Worm (Caenorhabditis elegans) whole organism, L1 larva: ENCODE measurements around the gene glb-31.

ENCODE experiments used
- F16B12.6 ChIP-seq: fragments of 150-350 bp; optimal IDR thresholded peaks from 2 replicates; lab custom pipeline; 2014; ENCODE audit warnings: missing biosample characterization, missing genetic modification characterization
- blmp-1 ChIP-seq: fragments of 150-350 bp; optimal IDR thresholded peaks from 2 replicates; lab custom pipeline; 2014; ENCODE audit warnings: missing biosample characterization, missing genetic modification characterization
- ceh-82 ChIP-seq, 3 experiments: fragments of 150-350 bp in 1 of 3; sonication (generic microtip) in 2 of 3; optimal IDR thresholded peaks; 2 replicates each; lab custom pipeline; 2014 to 2017; ENCODE audit warnings: missing biosample characterization in 3 of 3, missing genetic modification characterization in 3 of 3
- elt-3 ChIP-seq, 6 experiments: fragments of 150-350 bp in 1 of 6; sonication (generic microtip); optimal IDR thresholded peaks; 2 replicates each; lab custom pipeline; 2017 to 2018; ENCODE audit warnings: missing biosample characterization in 6 of 6, missing genetic modification characterization in 6 of 6, inconsistent platforms in 1 of 6
- hpl-2 ChIP-seq: fragments of 150-350 bp; optimal IDR thresholded peaks from 2 replicates; lab custom pipeline; 2014; ENCODE audit warnings: missing biosample characterization, missing genetic modification reagents, missing genetic modification characterization
- isw-1 ChIP-seq: fragments of 200-800 bp; sonication (Bioruptor generic); IDR thresholded peaks from 2 replicates; pipeline ENCODE4 v1.3.6; 2022; ENCODE audit warnings: missing genetic modification characterization, missing compliant biosample characterization
- lin-35 ChIP-seq, 2 experiments: fragments of 150-350 bp; optimal IDR thresholded peaks; 2 replicates each; lab custom pipeline; 2014; ENCODE audit warnings: missing biosample characterization in 2 of 2, missing genetic modification characterization in 2 of 2, missing genetic modification reagents in 2 of 2
- lir-3 ChIP-seq: sonication (generic microtip); optimal IDR thresholded peaks from 2 replicates; lab custom pipeline; 2016; ENCODE audit warnings: mild to moderate bottlenecking, missing genetic modification characterization, moderate library complexity, missing compliant biosample characterization; ENCODE audit not compliant: poor library complexity
- lsy-2 ChIP-seq, 2 experiments: fragments of 150-350 bp; optimal IDR thresholded peaks; 2 replicates each; lab custom pipeline; 2014; ENCODE audit warnings: missing biosample characterization in 2 of 2, missing genetic modification characterization in 2 of 2
- nhr-76 ChIP-seq: sonication (generic microtip); optimal IDR thresholded peaks from 2 replicates; lab custom pipeline; 2017; ENCODE audit warnings: missing biosample characterization, missing genetic modification characterization
- rnt-1 ChIP-seq: sonication (generic microtip); optimal IDR thresholded peaks from 2 replicates; lab custom pipeline; 2016; ENCODE audit warnings: mild to moderate bottlenecking, missing genetic modification characterization, moderate library complexity, missing compliant biosample characterization
- skn-1 ChIP-seq: fragments of 150-350 bp; optimal IDR thresholded peaks from 2 replicates; lab custom pipeline; 2014; ENCODE audit warnings: missing biosample characterization, missing genetic modification characterization
- snpc-4 ChIP-seq: fragments of 150-350 bp; optimal IDR thresholded peaks from 2 replicates; lab custom pipeline; 2014; ENCODE audit warnings: missing biosample characterization, missing genetic modification characterization

DNA sequence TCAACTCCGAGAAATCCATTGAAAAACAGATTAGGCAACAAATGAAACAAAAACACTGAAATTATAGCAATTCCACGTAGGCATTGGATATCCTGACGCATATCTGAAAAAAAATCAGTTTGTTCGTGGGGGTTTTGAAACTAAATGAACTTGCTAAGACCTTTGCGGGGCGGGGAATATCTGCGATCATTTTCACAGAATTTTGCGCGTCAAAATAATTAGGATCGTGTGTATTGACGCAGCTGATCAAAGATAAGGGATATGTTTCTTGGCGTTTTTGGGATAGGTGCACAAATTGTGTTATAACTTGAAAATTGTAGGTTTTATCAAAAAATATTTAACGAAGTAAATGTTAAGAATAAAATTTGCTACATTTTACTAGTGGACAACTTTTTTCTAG is 34.7 kb downstream of the glb-31 start, which contains the start of gene oac-30:
- no peak for TF ChIP-seq elt-3 (tag; optimal IDR thresholded peaks at IDR 0.05; lab: Kevin White, UChicago)
- no peak for TF ChIP-seq nhr-76 (tag; lab: Kevin White, UChicago)
- TF ChIP-seq blmp-1, result no peak
- TF ChIP-seq lsy-2 (tag; optimal IDR thresholded peaks at IDR 0.05; lab: Kevin White, UChicago), result no peak
- no peak for TF ChIP-seq snpc-4
- TF ChIP-seq rnt-1, result no peak
- no peak for TF ChIP-seq skn-1 (tag; lab: Kevin White, UChicago)
- no peak for TF ChIP-seq lin-35 (GFP tag; optimal IDR thresholded peaks at IDR 0.05; lab: Kevin White, UChicago)
- no peak for TF ChIP-seq ceh-82 (tag; optimal IDR thresholded peaks at IDR 0.05; lab: Kevin White, UChicago)
- no peak for TF ChIP-seq F16B12.6
- no peak for TF ChIP-seq isw-1 (GFP tag; lab: Robert Waterston, UW)
- no peak for TF ChIP-seq lir-3 (tag; lab: Kevin White, UChicago)
- no peak for TF ChIP-seq hpl-2
